Worm (Caenorhabditis elegans) whole organism, mixed stage, embryonic: Measurements from ENCODE around the gene ZK899.6.

Experiments used
- M03D4.4 ChIP-seq: sonication (generic microtip); optimal IDR thresholded peaks from 2 replicates; lab custom pipeline; 2017; ENCODE audit warnings: mild to moderate bottlenecking, missing genetic modification characterization, missing compliant biosample characterization
- bed-3 ChIP-seq: fragments of 200-800 bp; sonication (Bioruptor generic); optimal IDR thresholded peaks from 3 replicates; lab custom pipeline; 2018; ENCODE audit warnings: mild to moderate bottlenecking, missing genetic modification characterization, moderate library complexity, missing compliant biosample characterization
- blmp-1 ChIP-seq: fragments of 150-350 bp; optimal IDR thresholded peaks from 2 replicates; lab custom pipeline; 2014; ENCODE audit warnings: missing biosample characterization, missing genetic modification characterization
- ceh-39 ChIP-seq: fragments of 150-350 bp; optimal IDR thresholded peaks from 2 replicates; lab custom pipeline; 2014; ENCODE audit warnings: missing biosample characterization, missing genetic modification characterization
- ceh-43 ChIP-seq: fragments of 200-800 bp; sonication (Bioruptor generic); optimal IDR thresholded peaks from 2 replicates; lab custom pipeline; 2018; ENCODE audit warnings: mild to moderate bottlenecking, missing genetic modification characterization, moderate library complexity, missing compliant biosample characterization
- ceh-83 ChIP-seq: fragments of 200-800 bp; sonication (Bioruptor generic); optimal IDR thresholded peaks from 2 replicates; lab custom pipeline; 2018; ENCODE audit warnings: mild to moderate bottlenecking, missing genetic modification characterization, missing compliant biosample characterization
- cnd-1 ChIP-seq: fragments of 200-800 bp; sonication (Bioruptor generic); optimal IDR thresholded peaks from 2 replicates; lab custom pipeline; 2018; ENCODE audit warnings: mild to moderate bottlenecking, missing genetic modification characterization, missing compliant biosample characterization
- drap-1 ChIP-seq: fragments of 200-800 bp; sonication (Bioruptor generic); optimal IDR thresholded peaks from 3 replicates; lab custom pipeline; 2018; ENCODE audit warnings: mild to moderate bottlenecking, missing genetic modification characterization, missing compliant biosample characterization
- elt-1 ChIP-seq: sonication (generic microtip); optimal IDR thresholded peaks from 2 replicates; lab custom pipeline; 2017; ENCODE audit warnings: missing genetic modification characterization, mild to moderate bottlenecking, missing compliant biosample characterization, antibody characterized with exemption, moderate library complexity, borderline replicate concordance; ENCODE audit not compliant: insufficient read depth
- elt-3 ChIP-seq: fragments of 150-350 bp; optimal IDR thresholded peaks from 2 replicates; lab custom pipeline; 2014; ENCODE audit warnings: missing biosample characterization, missing genetic modification characterization
- flh-1 ChIP-seq: fragments of 200-800 bp; sonication (Bioruptor generic); optimal IDR thresholded peaks from 2 replicates; lab custom pipeline; 2018; ENCODE audit warnings: mild to moderate bottlenecking, missing genetic modification characterization, moderate library complexity, missing compliant biosample characterization
- ham-2 ChIP-seq: fragments of 200-800 bp; sonication (Bioruptor generic); optimal IDR thresholded peaks from 2 replicates; lab custom pipeline; 2018; ENCODE audit warnings: mild to moderate bottlenecking, missing genetic modification characterization, missing compliant biosample characterization
- hlh-1 ChIP-seq: fragments of 150-350 bp; optimal IDR thresholded peaks from 2 replicates; lab custom pipeline; 2014; ENCODE audit warnings: missing biosample characterization, missing genetic modification reagents, missing genetic modification characterization
- lin-13 ChIP-seq: fragments of 150-350 bp; optimal IDR thresholded peaks from 2 replicates; lab custom pipeline; 2014; ENCODE audit warnings: missing biosample characterization, missing genetic modification characterization
- lin-32 ChIP-seq: fragments of 200-800 bp; sonication (Bioruptor generic); optimal IDR thresholded peaks from 2 replicates; lab custom pipeline; 2018; ENCODE audit warnings: mild to moderate bottlenecking, missing genetic modification characterization, missing compliant biosample characterization
- lsy-2 ChIP-seq: fragments of 150-350 bp; optimal IDR thresholded peaks from 2 replicates; lab custom pipeline; 2014; ENCODE audit warnings: missing biosample characterization, missing genetic modification characterization
- mab-5 ChIP-seq: fragments of 150-350 bp; optimal IDR thresholded peaks from 2 replicates; lab custom pipeline; 2014; ENCODE audit warnings: missing biosample characterization, missing genetic modification characterization
- mls-2 ChIP-seq: sonication (generic microtip); optimal IDR thresholded peaks from 2 replicates; lab custom pipeline; 2016; ENCODE audit warnings: mild to moderate bottlenecking, missing genetic modification characterization, moderate library complexity, missing compliant biosample characterization
- nhr-2 ChIP-seq: fragments of 150-350 bp; optimal IDR thresholded peaks from 2 replicates; lab custom pipeline; 2014; ENCODE audit warnings: missing biosample characterization, missing genetic modification characterization
- nhr-237 ChIP-seq: fragments of 150-350 bp; optimal IDR thresholded peaks from 2 replicates; lab custom pipeline; 2014; ENCODE audit warnings: missing biosample characterization, missing genetic modification characterization
- nhr-28 ChIP-seq: fragments of 150-350 bp; optimal IDR thresholded peaks from 2 replicates; lab custom pipeline; 2014; ENCODE audit warnings: missing biosample characterization, missing genetic modification characterization
- pha-4 ChIP-seq: fragments of 150-350 bp; optimal IDR thresholded peaks from 2 replicates; lab custom pipeline; 2018; ENCODE audit warnings: missing biosample characterization, missing genetic modification reagents, missing genetic modification characterization
- sem-2 ChIP-seq: fragments of 200-800 bp; sonication (Bioruptor generic); optimal IDR thresholded peaks from 2 replicates; lab custom pipeline; 2018; ENCODE audit warnings: mild to moderate bottlenecking, missing genetic modification characterization, missing compliant biosample characterization
- snpc-4 ChIP-seq: fragments of 150-350 bp; optimal IDR thresholded peaks from 2 replicates; lab custom pipeline; 2014; ENCODE audit warnings: missing biosample characterization, missing genetic modification characterization
- sptf-1 ChIP-seq: sonication (generic microtip); optimal IDR thresholded peaks from 2 replicates; lab custom pipeline; 2017; ENCODE audit warnings: mild to moderate bottlenecking, missing genetic modification characterization, moderate library complexity, missing compliant biosample characterization
- unc-120 ChIP-seq: sonication (generic microtip); optimal IDR thresholded peaks from 2 replicates; lab custom pipeline; 2017; ENCODE audit warnings: missing genetic modification characterization, missing compliant biosample characterization; ENCODE audit not compliant: poor library complexity, severe bottlenecking
- unc-39 ChIP-seq: fragments of 150-350 bp; optimal IDR thresholded peaks from 2 replicates; lab custom pipeline; 2014; ENCODE audit warnings: missing biosample characterization, missing genetic modification characterization
- unc-62 ChIP-seq: fragments of 150-350 bp; optimal IDR thresholded peaks from 2 replicates; lab custom pipeline; 2014; ENCODE audit warnings: missing biosample characterization, missing genetic modification reagents, missing genetic modification characterization
- zip-8 ChIP-seq: fragments of 150-350 bp; optimal IDR thresholded peaks from 2 replicates; lab custom pipeline; 2014; ENCODE audit warnings: missing biosample characterization, missing genetic modification characterization

Gene ZK899.6

ce11 chrX:9446177-9446694, 16.9 kb upstream of the ZK899.6 start, which contains the start of gene ZK899.1:
TSS of gene ZK899.1 (plus strand) at chrX:9446644.
- TF ChIP-seq nhr-2 (tag; lab: Kevin White, UChicago) (no peak), hlh-1 (tag; lab: Kevin White, UChicago) (no peak), flh-1 (GFP tag; lab: Kevin White, UChicago) (no peak), mab-5 (tag; lab: Kevin White, UChicago) (no peak), lin-32 (GFP tag; lab: Kevin White, UChicago) (no peak), elt-3 (tag; lab: Kevin White, UChicago) (no peak), M03D4.4 (tag; lab: Kevin White, UChicago) (no peak), lin-13 (tag; lab: Kevin White, UChicago) (no peak), drap-1 (no peak), snpc-4 (tag; lab: Kevin White, UChicago) (no peak), zip-8 (no peak), cnd-1 (no peak), lsy-2 (no peak), ceh-39 (tag; lab: Kevin White, UChicago) (no peak), elt-1 (no peak), nhr-237 (tag; lab: Kevin White, UChicago) (no peak), unc-62 (GFP tag; lab: Kevin White, UChicago) (no peak), mls-2 (tag; lab: Kevin White, UChicago) (no peak), sem-2 (GFP tag; lab: Kevin White, UChicago) (no peak)

ce11 chrX:9449330-9449729, 13.8 kb upstream of the ZK899.6 start, which contains the start of gene ZK899.7:
TSS of gene ZK899.7 (minus strand) at chrX:9449430.
- TF ChIP-seq ceh-43 (GFP tag; lab: Kevin White, UChicago) (no peak), lin-13 (tag; lab: Kevin White, UChicago) (no peak), flh-1 (GFP tag; lab: Kevin White, UChicago) (no peak), bed-3 (GFP tag; lab: Kevin White, UChicago) (no peak), unc-62 (GFP tag; lab: Kevin White, UChicago) (no peak), ceh-83 (GFP tag; lab: Kevin White, UChicago) (no peak), unc-39 (tag; lab: Kevin White, UChicago) (no peak), hlh-1 (tag; lab: Kevin White, UChicago) (no peak), unc-120 (tag; lab: Kevin White, UChicago) (no peak), zip-8 (no peak), ham-2 (GFP tag; lab: Kevin White, UChicago) (no peak), nhr-237 (tag; lab: Kevin White, UChicago) (no peak), ceh-39 (tag; lab: Kevin White, UChicago) (no peak), M03D4.4 (tag; lab: Kevin White, UChicago) (no peak), drap-1 (no peak)

ce11 chrX:9451944-9452453, 11.1 kb upstream of the ZK899.6 start, which contains the start of gene ZK899.2:
TSS of gene ZK899.2 (minus strand) at chrX:9451994.
- no peak for TF ChIP-seq snpc-4 (tag; lab: Kevin White, UChicago)
- TF ChIP-seq pha-4 (tag; lab: Kevin White, UChicago), result peak; percentile 77
- peak; percentile 27 for TF ChIP-seq nhr-2 (tag; lab: Kevin White, UChicago)
- no peak for TF ChIP-seq unc-39 (tag; lab: Kevin White, UChicago)

- TF ChIP-seq blmp-1 (tag; lab: Kevin White, UChicago) (no peak), lin-13 (tag; lab: Kevin White, UChicago) (no peak), zip-8 (no peak), unc-120 (tag; lab: Kevin White, UChicago) (no peak), nhr-2 (tag; lab: Kevin White, UChicago) (no peak), lsy-2 (no peak), sptf-1 (no peak), unc-39 (tag; lab: Kevin White, UChicago) (no peak), nhr-28 (tag; lab: Kevin White, UChicago) (no peak), ceh-43 (GFP tag; lab: Kevin White, UChicago) (no peak), cnd-1 (no peak), elt-1 (no peak), nhr-237 (tag; lab: Kevin White, UChicago) (no peak)
Measured at ce11 chrX:9452483-9453198, 10.5 kb upstream of the ZK899.6 start, which contains the start of gene ZK899.3. TSS of gene ZK899.3 (plus strand) at chrX:9453148.
